Fruit fly (Drosophila melanogaster): ENCODE data around the gene sowah.

The sowah gene

dm6 chr3L:12574867-12575266 is 2.5 kb upstream of the sowah start (continued):
- TF ChIP-seq CG9727 (GFP tag; optimal IDR thresholded peaks at IDR 0.05): peak; percentile 24
- no peak for TF ChIP-seq D (optimal IDR thresholded peaks at IDR 0.05)
- no peak for TF ChIP-seq D (GFP tag; optimal IDR thresholded peaks at IDR 0.05)
- TF ChIP-seq B-H1 (GFP tag; IDR thresholded peaks at IDR 0.05): no peak

DNA sequence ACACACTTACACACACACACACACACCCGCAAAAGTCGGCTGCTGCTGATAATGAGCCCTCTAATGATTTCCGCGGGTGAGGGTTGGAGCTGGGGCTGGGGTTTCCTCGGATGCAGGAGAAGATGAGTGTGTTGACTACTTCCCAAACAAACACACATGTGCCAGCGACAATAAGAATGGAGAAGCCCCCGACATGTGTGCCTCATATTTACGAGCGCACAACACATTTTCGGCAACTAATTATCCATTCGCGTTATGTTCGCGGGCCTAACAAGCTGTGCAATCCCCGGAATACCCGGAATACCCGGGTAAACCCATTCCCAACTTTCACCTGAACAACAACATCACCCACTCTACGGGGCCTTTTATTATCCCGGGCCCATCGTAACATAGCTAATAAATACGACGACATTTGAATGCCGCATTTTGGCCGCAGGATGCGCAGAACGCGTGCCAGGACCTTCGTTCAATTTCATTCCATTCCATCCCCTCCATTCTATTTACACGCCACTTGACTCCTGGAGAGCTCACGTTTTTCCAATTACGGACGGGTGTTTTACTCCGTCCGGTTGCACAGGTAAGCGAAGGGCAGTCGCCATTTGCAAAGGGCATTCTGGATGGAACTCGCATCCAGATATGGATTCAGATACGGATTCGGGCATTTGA is 6.1 kb downstream of the sowah start:
- no peak for TF ChIP-seq Stat92E (GFP tag; optimal IDR thresholded peaks at IDR 0.05)
- TF ChIP-seq CG32772 (GFP tag; IDR thresholded peaks at IDR 0.05): no peak
- peak; percentile 32; the same call in 1 of the 2 replicates for TF ChIP-seq CG43689 (GFP tag; IDR thresholded peaks at IDR 0.05)
- no peak for TF ChIP-seq Max (GFP tag; optimal IDR thresholded peaks at IDR 0.05)
- TF ChIP-seq CG30403 (GFP tag; optimal IDR thresholded peaks at IDR 0.05): no peak
- TF ChIP-seq chinmo (GFP tag; IDR thresholded peaks at IDR 0.05; ENCODE audit: partially characterized antibody): 0 out of 4 replicates have a peak, but pooled peaks have one; percentile 14
- TF ChIP-seq CG10462 (GFP tag; optimal IDR thresholded peaks at IDR 0.05): no peak
- TF ChIP-seq scrt (GFP tag; optimal IDR thresholded peaks at IDR 0.05): no peak
- TF ChIP-seq CG4360 (GFP tag; IDR thresholded peaks at IDR 0.05): 0 out of 2 replicates have a peak, but pooled peaks have one; percentile 5
- peak; percentile 67 for TF ChIP-seq cad (GFP tag; optimal IDR thresholded peaks at IDR 0.05)
- TF ChIP-seq cg (GFP tag; optimal IDR thresholded peaks at IDR 0.05): peak; percentile 44
- TF ChIP-seq Dip2 (GFP tag; IDR thresholded peaks at IDR 0.05): no peak
- TF ChIP-seq Oli (tag; optimal IDR thresholded peaks at IDR 0.05): no peak
- TF ChIP-seq CG13894 (tag; optimal IDR thresholded peaks at IDR 0.05): peak; percentile 37
- TF ChIP-seq Hey (tag; optimal IDR thresholded peaks at IDR 0.05): peak; percentile 73
- no peak for TF ChIP-seq peb (GFP tag; IDR thresholded peaks at IDR 0.05)
- TF ChIP-seq twi (tag; optimal IDR thresholded peaks at IDR 0.05): peak; percentile 98
- no peak for TF ChIP-seq CG15601 (tag; optimal IDR thresholded peaks at IDR 0.05)
- no peak for TF ChIP-seq prd (optimal IDR thresholded peaks at IDR 0.05)
- TF ChIP-seq prd (GFP tag; IDR thresholded peaks at IDR 0.05): no peak
- TF ChIP-seq tll (GFP tag; optimal IDR thresholded peaks at IDR 0.05): peak in 1 of 2 experiments; percentile 97
- TF ChIP-seq Ets65A (GFP tag): peak; percentile 63
- TF ChIP-seq Dfd (GFP tag; optimal IDR thresholded peaks at IDR 0.05): no peak
- TF ChIP-seq ap (GFP tag; IDR thresholded peaks at IDR 0.05): no peak

DNA sequence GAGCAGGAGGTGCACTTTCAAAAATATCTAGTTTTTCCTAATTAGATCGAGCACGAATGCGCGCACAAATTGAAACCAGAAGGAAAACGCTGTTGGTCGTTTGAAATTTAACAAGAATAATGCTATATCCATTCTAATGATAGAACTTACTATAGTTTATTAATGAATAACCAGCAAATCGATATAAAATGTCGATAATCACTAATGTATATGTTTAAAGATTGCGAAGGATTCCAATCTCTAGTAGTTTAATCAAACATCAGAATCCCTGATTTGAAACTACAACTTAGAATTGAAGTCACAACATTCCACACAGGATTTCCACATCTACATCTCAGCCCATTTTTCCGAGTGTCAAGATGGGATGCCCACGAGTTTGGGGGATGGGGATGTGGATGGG is 6.9 kb downstream of the sowah start:
- TF ChIP-seq Sox100B (GFP tag; optimal IDR thresholded peaks at IDR 0.05): peak; percentile 40
- peak; percentile 38 for TF ChIP-seq CG2712 (tag; optimal IDR thresholded peaks at IDR 0.05)
- peak; percentile 60 for TF ChIP-seq CG18262 (tag; optimal IDR thresholded peaks at IDR 0.05)
- TF ChIP-seq CG11560 (tag; IDR thresholded peaks at IDR 0.05): no peak
- TF ChIP-seq CG1792 (GFP tag; optimal IDR thresholded peaks at IDR 0.05): no peak
- no peak for TF ChIP-seq grn (GFP tag; optimal IDR thresholded peaks at IDR 0.05)
- peak; percentile 7 for TF ChIP-seq ewg (GFP tag; optimal IDR thresholded peaks at IDR 0.05)
- TF ChIP-seq CG5953 (GFP tag; IDR thresholded peaks at IDR 0.05): no peak
- TF ChIP-seq pb (GFP tag; optimal IDR thresholded peaks at IDR 0.05): no peak
- TF ChIP-seq CG2678 (tag; optimal IDR thresholded peaks at IDR 0.05): peak; percentile 40
- no peak for TF ChIP-seq ato (GFP tag; IDR thresholded peaks at IDR 0.05; ENCODE audit: partially characterized antibody)
- TF ChIP-seq MBD-R2 (GFP tag; IDR thresholded peaks at IDR 0.05): no peak
- TF ChIP-seq nau (GFP tag; optimal IDR thresholded peaks at IDR 0.05): no peak
- peak; percentile 41 for TF ChIP-seq nmo (GFP tag; optimal IDR thresholded peaks at IDR 0.05)
- TF ChIP-seq CG4328 (GFP tag; optimal IDR thresholded peaks at IDR 0.05): no peak
- TF ChIP-seq CG1233 (GFP tag; optimal IDR thresholded peaks at IDR 0.05): no peak
- TF ChIP-seq Stat92E (GFP tag; optimal IDR thresholded peaks at IDR 0.05): no peak
- no peak for TF ChIP-seq zf30C (GFP tag; optimal IDR thresholded peaks at IDR 0.05)
- no peak for TF ChIP-seq Bdp1 (GFP tag; optimal IDR thresholded peaks at IDR 0.05)
- no peak for TF ChIP-seq CG34376 (GFP tag; optimal IDR thresholded peaks at IDR 0.05)
- TF ChIP-seq CoRest (tag; optimal IDR thresholded peaks at IDR 0.05): peak; percentile 22
- no peak for TF ChIP-seq tap (tag; optimal IDR thresholded peaks at IDR 0.05)
